Worm (Caenorhabditis elegans) whole organism, L4 larva: ENCODE results near the gene rbm-22.

ENCODE experiments used
- aha-1 ChIP-seq: fragments of 150-350 bp; peaks from one replicate; lab custom pipeline; 2014; ENCODE audit warnings: missing biosample characterization, missing genetic modification characterization
- aly-2 ChIP-seq: sonication (generic microtip); optimal IDR thresholded peaks from 2 replicates; lab custom pipeline; 2018; ENCODE audit warnings: missing biosample characterization, missing genetic modification characterization
- ama-1 ChIP-seq: fragments of 150-350 bp; optimal IDR thresholded peaks from 2 replicates; lab custom pipeline; 2014; ENCODE audit warnings: inconsistent platforms, mixed read lengths
- madf-5 ChIP-seq, 2 experiments: fragments of 200-800 bp; sonication (Bioruptor generic); IDR thresholded peaks; 2 replicates each; pipeline ENCODE4 v1.3.6; 2022; ENCODE audit warnings: missing compliant biosample characterization in 2 of 2, missing genetic modification characterization in 2 of 2
- mes-2 ChIP-seq: sonication (generic microtip); optimal IDR thresholded peaks from 2 replicates; lab custom pipeline; 2016; ENCODE audit warnings: missing genotype, mild to moderate bottlenecking, missing genetic modification characterization, missing compliant biosample characterization; ENCODE audit not compliant: poor library complexity, severe bottlenecking
- nhr-237 ChIP-seq: sonication (generic microtip); optimal IDR thresholded peaks from 2 replicates; lab custom pipeline; 2017; ENCODE audit warnings: missing biosample characterization, missing genetic modification characterization
- pqm-1 ChIP-seq: sonication (generic microtip); optimal IDR thresholded peaks from 2 replicates; lab custom pipeline; 2017; ENCODE audit warnings: missing biosample characterization, missing genetic modification characterization
- saeg-2 ChIP-seq: fragments of 200-800 bp; sonication (Bioruptor generic); IDR thresholded peaks from 2 replicates; pipeline ENCODE4 v1.3.6; 2022; ENCODE audit warnings: missing genetic modification reagents, missing genetic modification characterization, missing compliant biosample characterization
- unc-130 ChIP-seq: sonication (generic microtip); optimal IDR thresholded peaks from 2 replicates; lab custom pipeline; 2016; ENCODE audit warnings: missing genetic modification reagents, missing genetic modification characterization, missing compliant biosample characterization
- zip-11 ChIP-seq: fragments of 200-800 bp; sonication (Bioruptor generic); IDR thresholded peaks from 2 replicates; pipeline ENCODE4 v1.3.6; 2022; ENCODE audit warnings: missing genetic modification characterization, missing compliant biosample characterization
- ztf-11 ChIP-seq: fragments of 150-350 bp; optimal IDR thresholded peaks from 2 replicates; lab custom pipeline; 2014; ENCODE audit warnings: missing biosample characterization, missing genetic modification characterization

DNA sequence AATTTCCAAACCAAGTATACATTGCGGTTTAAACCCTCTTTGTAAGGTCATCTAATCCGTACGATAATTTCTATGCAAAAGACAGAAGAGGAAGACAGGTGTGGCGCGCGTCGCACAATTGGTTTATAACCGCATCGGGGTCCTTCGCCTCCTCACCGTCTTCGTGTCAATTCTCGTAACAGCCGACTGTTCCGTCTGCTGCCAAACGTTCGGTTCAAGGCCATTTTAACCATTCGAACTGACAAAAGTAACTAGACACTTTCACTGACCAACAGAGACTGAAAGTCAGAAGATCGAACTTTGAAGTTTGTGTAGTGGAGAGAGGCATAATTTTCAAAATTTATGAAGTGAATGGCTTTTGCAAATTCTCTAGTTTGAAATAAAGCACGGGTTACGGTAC lies 45.3 kb upstream of the rbm-22 start:
- no peak for TF ChIP-seq zip-11
- TF ChIP-seq aly-2 (tag; lab: Kevin White, UChicago) = no peak
- no peak for TF ChIP-seq mes-2 (tag; lab: Kevin White, UChicago)
- TF ChIP-seq madf-5 (GFP tag; IDR thresholded peaks at IDR 0.05; lab: Robert Waterston, UW) = no peak
- no peak for TF ChIP-seq ztf-11 (tag; lab: Kevin White, UChicago)
- TF ChIP-seq nhr-237 (tag; lab: Kevin White, UChicago) = no peak
- no peak for TF ChIP-seq ama-1
- TF ChIP-seq pqm-1 (tag; lab: Kevin White, UChicago) = no peak
- no peak for TF ChIP-seq unc-130 (GFP tag; lab: Kevin White, UChicago)
- TF ChIP-seq saeg-2 = no peak
- TF ChIP-seq aha-1 (tag; lab: Kevin White, UChicago) = no peak
